Fruit fly (Drosophila melanogaster) whole organism, embryonic: ENCODE results near the gene Sam-S.

Experiments used
- Adf1 ChIP-seq: fragments of 200-800 bp; sonication (Bioruptor generic); IDR thresholded peaks from 2 replicates; pipeline ENCODE4 v1.3.6; 2022; ENCODE audit warnings: missing biosample characterization, missing genetic modification characterization
- BEAF-32 ChIP-seq: fragments of 200-800 bp; sonication (Bioruptor generic); optimal IDR thresholded peaks from 3 replicates; lab custom pipeline; 2017; ENCODE audit warnings: missing biosample characterization, missing genetic modification characterization, mild to moderate bottlenecking, moderate library complexity, missing genetic modification reagents
- CG10209 ChIP-seq: fragments of 200-800 bp; sonication (Bioruptor generic); optimal IDR thresholded peaks from 3 replicates; lab custom pipeline; 2017; ENCODE audit warnings: missing biosample characterization, mild to moderate bottlenecking, missing genetic modification characterization, missing genetic modification reagents
- CG1024 ChIP-seq: fragments of 200-800 bp; sonication (Bioruptor generic); IDR thresholded peaks from 2 replicates; pipeline ENCODE4 v1.3.6; 2022; ENCODE audit warnings: missing biosample characterization, missing genetic modification characterization
- CG10321 ChIP-seq: fragments of 200-800 bp; sonication (Bioruptor generic); IDR thresholded peaks from 2 replicates; pipeline ENCODE4 v1.3.6; 2022; ENCODE audit warnings: missing biosample characterization, missing genetic modification characterization
- CG10431 ChIP-seq: fragments of 200-800 bp; sonication (Bioruptor generic); optimal IDR thresholded peaks from 3 replicates; lab custom pipeline; 2018; ENCODE audit warnings: missing biosample characterization, mild to moderate bottlenecking, missing genetic modification characterization
- CG12155 ChIP-seq: fragments of 200-800 bp; sonication (Bioruptor generic); optimal IDR thresholded peaks from 3 replicates; lab custom pipeline; 2016; ENCODE audit warnings: missing biosample characterization, missing genetic modification characterization
- CG12299 ChIP-seq: fragments of 200-800 bp; sonication (Bioruptor generic); optimal IDR thresholded peaks from 2 replicates; lab custom pipeline; 2018; ENCODE audit warnings: missing biosample characterization, mild to moderate bottlenecking, missing genetic modification characterization
- CG12391 ChIP-seq: fragments of 200-800 bp; sonication (Bioruptor generic); optimal IDR thresholded peaks from 3 replicates; lab custom pipeline; 2018; ENCODE audit warnings: missing biosample characterization, mild to moderate bottlenecking, missing genetic modification characterization, moderate library complexity
- CG13123 ChIP-seq: fragments of 200-800 bp; sonication (Bioruptor generic); optimal IDR thresholded peaks from 2 replicates; lab custom pipeline; 2016; ENCODE audit warnings: missing biosample characterization, missing genetic modification characterization
- CG13296 ChIP-seq: fragments of 200-800 bp; sonication (Bioruptor generic); optimal IDR thresholded peaks from 3 replicates; lab custom pipeline; 2018; ENCODE audit warnings: missing biosample characterization, mild to moderate bottlenecking, missing genetic modification characterization
- CG14441 ChIP-seq: fragments of 200-800 bp; sonication (Bioruptor generic); IDR thresholded peaks from 2 replicates; pipeline ENCODE4 v1.3.6; 2022; ENCODE audit warnings: missing biosample characterization, missing genetic modification characterization
- CG1603 ChIP-seq: fragments of 200-800 bp; sonication (Bioruptor generic); optimal IDR thresholded peaks from 2 replicates; lab custom pipeline; 2019; ENCODE audit warnings: missing biosample characterization, mild to moderate bottlenecking, missing genetic modification characterization, moderate library complexity
- CG16779 ChIP-seq: fragments of 200-800 bp; sonication (Bioruptor generic); IDR thresholded peaks from 2 replicates; pipeline ENCODE4 v1.3.6; 2022; ENCODE audit warnings: missing biosample characterization, missing genetic modification characterization
- CG16863 ChIP-seq: fragments of 200-800 bp; sonication (Bioruptor generic); optimal IDR thresholded peaks from 3 replicates; lab custom pipeline; 2016; ENCODE audit warnings: missing biosample characterization, missing genetic modification characterization
- CG17359 ChIP-seq: fragments of 200-800 bp; sonication (Bioruptor generic); optimal IDR thresholded peaks from 3 replicates; lab custom pipeline; 2018; ENCODE audit warnings: missing biosample characterization, mild to moderate bottlenecking, missing genetic modification characterization, moderate library complexity
- CG17612 ChIP-seq: fragments of 200-800 bp; sonication (Bioruptor generic); IDR thresholded peaks from 2 replicates; pipeline ENCODE4 v1.3.6; 2022; ENCODE audit warnings: missing biosample characterization, missing genetic modification characterization
- CG32767 ChIP-seq: fragments of 200-800 bp; sonication (Bioruptor generic); IDR thresholded peaks from 2 replicates; pipeline ENCODE4 v1.3.6; 2022; ENCODE audit warnings: missing biosample characterization, missing genetic modification characterization
- CG34422 ChIP-seq: fragments of 200-800 bp; sonication (Bioruptor generic); IDR thresholded peaks from 3 replicates; pipeline ENCODE4 v1.3.6; 2022; ENCODE audit warnings: missing biosample characterization, missing genetic modification characterization
- CG42726 ChIP-seq: fragments of 200-800 bp; sonication (Bioruptor generic); IDR thresholded peaks from 2 replicates; pipeline ENCODE4 v1.3.6; 2022; ENCODE audit warnings: missing biosample characterization, missing genetic modification characterization; ENCODE audit not compliant: partially characterized antibody
- CG4820 ChIP-seq: fragments of 200-800 bp; sonication (Bioruptor generic); optimal IDR thresholded peaks from 3 replicates; lab custom pipeline; 2016; ENCODE audit warnings: missing biosample characterization, missing genetic modification characterization
- CG5245 ChIP-seq: fragments of 200-800 bp; sonication (Bioruptor generic); optimal IDR thresholded peaks from 3 replicates; lab custom pipeline; 2016; ENCODE audit warnings: missing biosample characterization, missing genetic modification characterization
- CG6813 ChIP-seq: fragments of 200-800 bp; sonication (Bioruptor generic); optimal IDR thresholded peaks from 2 replicates; lab custom pipeline; 2017; ENCODE audit warnings: missing biosample characterization, missing genetic modification characterization, mild to moderate bottlenecking, moderate library complexity, missing genetic modification reagents
- CG7928 ChIP-seq: fragments of 200-800 bp; sonication (Bioruptor generic); optimal IDR thresholded peaks from 2 replicates; lab custom pipeline; 2017; ENCODE audit warnings: missing biosample characterization, mild to moderate bottlenecking, missing genetic modification characterization
- CG7987 ChIP-seq: fragments of 200-800 bp; sonication (Bioruptor generic); optimal IDR thresholded peaks from 2 replicates; lab custom pipeline; 2018; ENCODE audit warnings: missing biosample characterization, mild to moderate bottlenecking, missing genetic modification characterization, moderate library complexity
- CG9215 ChIP-seq: fragments of 200-800 bp; sonication (Bioruptor generic); IDR thresholded peaks from 2 replicates; pipeline ENCODE4 v1.3.6; 2022; ENCODE audit warnings: missing biosample characterization, missing genetic modification characterization
- CG9727 ChIP-seq: fragments of 200-800 bp; sonication (Bioruptor generic); optimal IDR thresholded peaks from 3 replicates; lab custom pipeline; 2017; ENCODE audit warnings: missing biosample characterization, mild to moderate bottlenecking, missing genetic modification characterization
- CrebB ChIP-seq: fragments of 200-800 bp; sonication (Bioruptor generic); optimal IDR thresholded peaks from 3 replicates; lab custom pipeline; 2018; ENCODE audit warnings: missing biosample characterization, mild to moderate bottlenecking, missing genetic modification characterization
- D19B ChIP-seq: fragments of 200-800 bp; sonication (Bioruptor generic); optimal IDR thresholded peaks from 2 replicates; lab custom pipeline; 2017; ENCODE audit warnings: missing biosample characterization, mild to moderate bottlenecking, missing genetic modification characterization
- Dp ChIP-seq: fragments of 200-800 bp; sonication (Bioruptor generic); optimal IDR thresholded peaks from 2 replicates; lab custom pipeline; 2018; ENCODE audit warnings: missing biosample characterization, mild to moderate bottlenecking, missing genetic modification characterization, moderate library complexity
- Fer2 ChIP-seq: fragments of 200-800 bp; sonication (Bioruptor generic); optimal IDR thresholded peaks from 2 replicates; lab custom pipeline; 2018; ENCODE audit warnings: missing biosample characterization, mild to moderate bottlenecking, missing genetic modification characterization, moderate library complexity
- Hr39 ChIP-seq: fragments of >200 bp; optimal IDR thresholded peaks from 2 replicates; lab custom pipeline; 2017
- Lim3 ChIP-seq: fragments of 200-800 bp; sonication (Bioruptor generic); IDR thresholded peaks from 2 replicates; pipeline ENCODE4 v1.3.6; 2022; ENCODE audit warnings: missing biosample characterization, missing genetic modification characterization
- Med ChIP-seq: fragments of 200-800 bp; sonication (Bioruptor generic); peaks from one replicate; lab custom pipeline; 2016; ENCODE audit warnings: missing biosample characterization, missing genetic modification characterization, mild to moderate bottlenecking, inconsistent platforms, moderate library complexity
- Rx ChIP-seq: fragments of 200-800 bp; sonication (Bioruptor generic); IDR thresholded peaks from 2 replicates; pipeline ENCODE4 v1.3.6; 2022; ENCODE audit warnings: missing biosample characterization, missing genetic modification characterization
- Six4 ChIP-seq: fragments of 200-800 bp; sonication (Bioruptor generic); optimal IDR thresholded peaks from 2 replicates; lab custom pipeline; 2016; ENCODE audit warnings: missing biosample characterization, missing genetic modification characterization
- Xrp1 ChIP-seq: fragments of 200-800 bp; sonication (Bioruptor generic); IDR thresholded peaks from 2 replicates; pipeline ENCODE4 v1.3.6; 2022; ENCODE audit warnings: missing biosample characterization, missing genetic modification characterization
- YL-1 ChIP-seq: fragments of 200-800 bp; sonication (Bioruptor generic); optimal IDR thresholded peaks from 3 replicates; lab custom pipeline; 2017; ENCODE audit warnings: missing biosample characterization, mild to moderate bottlenecking, missing genetic modification characterization
- aop ChIP-seq: fragments of 200-800 bp; sonication (Bioruptor generic); IDR thresholded peaks from 2 replicates; pipeline ENCODE4 v1.3.6; 2022; ENCODE audit warnings: missing biosample characterization, missing genetic modification characterization
- caup ChIP-seq: fragments of 200-800 bp; sonication (Bioruptor generic); optimal IDR thresholded peaks from 3 replicates; lab custom pipeline; 2017; ENCODE audit warnings: missing biosample characterization, mild to moderate bottlenecking, missing genetic modification characterization, moderate library complexity; ENCODE audit not compliant: severe bottlenecking
- chm ChIP-seq: fragments of 200-800 bp; sonication (Bioruptor generic); IDR thresholded peaks from 2 replicates; pipeline ENCODE4 v1.3.6; 2022; ENCODE audit warnings: missing biosample characterization, missing genetic modification characterization
- eve ChIP-seq, 2 experiments: fragments of >200 bp; optimal IDR thresholded peaks; 2 replicates each; lab custom pipeline; 2017; ENCODE audit warnings: missing biosample characterization in 2 of 2, missing genetic modification characterization in 2 of 2
- gfzf ChIP-seq: fragments of 200-800 bp; sonication (Bioruptor generic); optimal IDR thresholded peaks from 2 replicates; lab custom pipeline; 2016; ENCODE audit warnings: missing biosample characterization, mild to moderate bottlenecking, missing genetic modification characterization, moderate library complexity
- jumu ChIP-seq: fragments of 200-800 bp; sonication (Bioruptor generic); optimal IDR thresholded peaks from 3 replicates; lab custom pipeline; 2016; ENCODE audit warnings: missing biosample characterization, missing genetic modification characterization
- kni ChIP-seq: fragments of 200-800 bp; sonication (Bioruptor generic); optimal IDR thresholded peaks from 3 replicates; lab custom pipeline; 2017; ENCODE audit warnings: mild to moderate bottlenecking, missing biosample characterization, missing genetic modification reagents, missing genetic modification characterization
- mld ChIP-seq: fragments of 200-800 bp; sonication (Bioruptor generic); IDR thresholded peaks from 3 replicates; pipeline ENCODE4 v1.3.6; 2022; ENCODE audit warnings: missing biosample characterization, missing genetic modification characterization; ENCODE audit not compliant: partially characterized antibody
- pan ChIP-seq, 4 experiments: fragments of >200 bp in 3 of 4; fragments of 200-800 bp in 1 of 4; sonication (Bioruptor generic) in 1 of 4; optimal IDR thresholded peaks in 3 of 4; IDR thresholded peaks in 1 of 4; 2 replicates each; pipeline versions ENCODE4 v1.3.6 to Lab custom; 2017 to 2022; ENCODE audit warnings: missing biosample characterization in 2 of 4, missing genetic modification characterization in 2 of 4, mixed read lengths in 1 of 4
- seq ChIP-seq: fragments of 200-800 bp; sonication (Bioruptor generic); IDR thresholded peaks from 2 replicates; pipeline ENCODE4 v1.3.6; 2022; ENCODE audit warnings: missing biosample characterization, missing genetic modification characterization
- sqz ChIP-seq: fragments of 200-800 bp; sonication (Bioruptor generic); optimal IDR thresholded peaks from 3 replicates; lab custom pipeline; 2018; ENCODE audit warnings: missing biosample characterization, mild to moderate bottlenecking, missing genetic modification characterization
- sug ChIP-seq: fragments of 200-800 bp; optimal IDR thresholded peaks from 2 replicates; lab custom pipeline; 2019; ENCODE audit warnings: missing biosample characterization, mild to moderate bottlenecking, missing genetic modification characterization, moderate library complexity
- zen ChIP-seq: fragments of 200-800 bp; sonication (Bioruptor generic); optimal IDR thresholded peaks from 3 replicates; lab custom pipeline; 2018; ENCODE audit warnings: missing biosample characterization, mild to moderate bottlenecking, missing genetic modification characterization, moderate library complexity

Sam-S gene

dm6 chr2L:155215-155712, 48.6 kb downstream of the Sam-S start, which contains the start of gene Pus10 (continued):
- TF ChIP-seq Adf1 (GFP tag; lab: Robert Waterston, UW) (no peak), YL-1 (GFP tag; lab: Kevin White, UChicago) (peak; percentile 55), CG12299 (no peak), Med (GFP tag; lab: Kevin White, UChicago) (peak; percentile 85), CG34422 (GFP tag; lab: Robert Waterston, UW) (no peak), D19B (GFP tag; lab: Kevin White, UChicago) (no peak), CG7987 (GFP tag; lab: Kevin White, UChicago) (peak; percentile 14), mld (GFP tag; lab: Robert Waterston, UW) (no peak), CG9215 (GFP tag; lab: Robert Waterston, UW) (no peak), CG14441 (GFP tag; lab: Robert Waterston, UW) (no peak), CG4820 (GFP tag; lab: Kevin White, UChicago) (no peak), Six4 (GFP tag; lab: Kevin White, UChicago) (no peak), kni (no peak), CG6813 (GFP tag; lab: Kevin White, UChicago) (no peak), Xrp1 (GFP tag; lab: Robert Waterston, UW) (no peak), BEAF-32 (peak; percentile 23), CrebB (tag; lab: Kevin White, UChicago) (peak; percentile 15), Rx (GFP tag; lab: Robert Waterston, UW) (no peak), CG42726 (GFP tag; lab: Robert Waterston, UW) (no peak), pan (optimal IDR thresholded peaks at IDR 0.05; lab: Kevin White, UChicago) (no peak), pan (GFP tag; optimal IDR thresholded peaks at IDR 0.05 in 1 of 2, IDR thresholded peaks at IDR 0.05 in 1 of 2) (no peak), zen (tag; lab: Kevin White, UChicago) (no peak), CG10431 (GFP tag; lab: Kevin White, UChicago) (no peak), CG13123 (GFP tag; lab: Kevin White, UChicago) (no peak), Hr39 (lab: Kevin White, UChicago) (no peak), CG7928 (GFP tag; lab: Kevin White, UChicago) (no peak), Fer2 (tag; lab: Kevin White, UChicago) (no peak), CG1024 (GFP tag; lab: Robert Waterston, UW) (no peak), Lim3 (GFP tag; lab: Robert Waterston, UW) (no peak), CG5245 (GFP tag; lab: Kevin White, UChicago) (no peak), CG10209 (GFP tag; lab: Kevin White, UChicago) (no peak), CG9727 (GFP tag; lab: Kevin White, UChicago) (no peak), sqz (GFP tag; lab: Kevin White, UChicago) (peak; percentile 99), CG17359 (tag; lab: Kevin White, UChicago) (no peak), CG10321 (GFP tag; lab: Robert Waterston, UW) (no peak), CG12155 (GFP tag; lab: Kevin White, UChicago) (peak; percentile 8), aop (GFP tag; lab: Robert Waterston, UW) (no peak), CG12391 (peak; percentile 2), CG32767 (GFP tag; lab: Robert Waterston, UW) (no peak), chm (no peak), caup (GFP tag; lab: Kevin White, UChicago) (peak; percentile 16), CG17612 (GFP tag; lab: Robert Waterston, UW) (no peak), seq (GFP tag; lab: Robert Waterston, UW) (no peak), CG13296 (GFP tag; lab: Kevin White, UChicago) (peak; percentile 12), jumu (GFP tag; lab: Kevin White, UChicago) (no peak), Dp (GFP tag; lab: Kevin White, UChicago) (peak; percentile 38), gfzf (GFP tag; lab: Kevin White, UChicago) (no peak), CG16779 (no peak), eve (GFP tag; optimal IDR thresholded peaks at IDR 0.05; lab: Kevin White, UChicago) (no peak), sug (tag; lab: Kevin White, UChicago) (peak; percentile 16), CG16863 (GFP tag; lab: Kevin White, UChicago) (no peak), CG1603 (tag; lab: Kevin White, UChicago) (peak; percentile 14)
